Worm (Caenorhabditis elegans) whole organism, L1 larva: ENCODE measurements around the gene fzy-1.

Experiments used
- aha-1 ChIP-seq: fragments of 150-350 bp; optimal IDR thresholded peaks from 2 replicates; lab custom pipeline; 2014; ENCODE audit warnings: missing biosample characterization, missing genetic modification characterization
- nhr-47 ChIP-seq: sonication (generic microtip); optimal IDR thresholded peaks from 2 replicates; lab custom pipeline; 2016; ENCODE audit warnings: mild to moderate bottlenecking, missing genetic modification characterization, moderate library complexity, missing compliant biosample characterization
- snu-23 ChIP-seq: sonication (generic microtip); optimal IDR thresholded peaks from 2 replicates; lab custom pipeline; 2016; ENCODE audit warnings: missing genetic modification characterization, missing compliant biosample characterization
- unc-130 ChIP-seq: fragments of 150-350 bp; optimal IDR thresholded peaks from 2 replicates; lab custom pipeline; 2017; ENCODE audit warnings: missing biosample characterization, missing genetic modification characterization, inconsistent platforms

DNA sequence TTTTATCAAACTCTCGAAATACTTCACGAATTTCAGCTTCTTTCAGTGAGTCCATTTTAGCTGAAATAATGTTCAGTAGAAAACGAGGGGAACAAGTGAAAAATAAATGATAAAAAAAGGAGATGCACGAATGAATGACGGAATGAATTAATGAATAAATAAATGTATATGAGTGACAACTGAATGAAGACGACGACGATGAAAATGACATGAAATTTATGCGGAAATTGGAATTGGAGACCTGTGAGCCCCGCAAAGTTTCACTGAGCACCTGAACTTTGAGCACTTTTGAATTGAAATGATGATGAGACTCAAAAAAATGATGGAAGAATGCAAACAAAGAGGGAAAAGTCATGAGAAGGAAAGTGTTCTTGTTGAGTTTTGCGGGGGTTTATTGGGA, 18.6 kb upstream of the fzy-1 start, which contains the start of gene cal-8:
- no peak for TF ChIP-seq snu-23 (GFP tag; lab: Kevin White, UChicago)
- TF ChIP-seq aha-1 (tag; lab: Kevin White, UChicago) = no peak
- TF ChIP-seq unc-130 (tag; lab: Kevin White, UChicago) = no peak
- TF ChIP-seq nhr-47 (tag; lab: Kevin White, UChicago) = no peak
